Fruit fly (Drosophila melanogaster): ENCODE results near the gene Ubc2.
A peak's percentile ranks its signal among the peaks of the same experiment; 100 is the strongest.

Gene Ubc2

DNA sequence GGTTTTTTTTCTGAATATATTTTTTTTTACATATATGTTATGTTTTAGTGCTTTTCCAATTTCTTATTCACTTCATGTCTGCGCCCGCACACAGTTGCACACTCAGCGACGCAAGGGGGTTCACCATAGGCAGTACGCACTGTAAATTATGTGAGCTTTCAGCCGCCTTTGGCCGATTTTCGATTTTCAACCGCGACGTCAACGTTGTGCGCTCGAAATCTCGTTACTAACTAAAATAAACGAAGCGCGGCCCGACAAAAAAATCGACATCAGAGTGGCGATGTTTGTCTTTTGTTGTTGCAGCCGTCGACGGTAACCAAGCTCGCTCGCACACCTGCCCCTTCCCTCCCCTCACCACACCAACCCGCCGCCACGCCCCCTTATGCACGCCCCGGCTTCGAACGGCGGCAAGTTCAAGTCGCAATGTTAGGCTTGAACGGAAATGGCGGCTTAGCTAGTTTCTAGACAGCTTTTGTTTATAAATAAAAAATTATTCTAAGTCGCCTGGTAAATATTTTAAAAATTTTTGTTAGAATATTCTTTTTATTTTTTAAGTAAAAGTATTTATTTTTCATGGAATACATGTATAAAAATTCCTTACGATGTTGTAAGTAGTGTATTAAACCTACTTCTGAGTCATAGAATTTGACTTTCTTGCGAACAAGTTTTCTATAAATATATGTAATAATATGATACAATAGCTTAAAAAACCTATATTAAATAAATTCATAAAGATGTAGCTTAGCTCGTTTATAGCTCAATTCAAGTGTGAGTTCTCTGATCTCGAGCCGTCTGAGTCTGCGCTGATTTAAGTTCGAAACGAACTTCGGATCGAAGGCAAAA, 33.3 kb upstream of the Ubc2 start, which contains the start of gene CG31869 (continued):
- no peak for TF ChIP-seq slou (GFP tag; optimal IDR thresholded peaks at IDR 0.05)
- TF ChIP-seq Sry-δ (GFP tag; optimal IDR thresholded peaks at IDR 0.05) = no peak
- TF ChIP-seq ind (GFP tag; optimal IDR thresholded peaks at IDR 0.05) = peak; percentile 3
- TF ChIP-seq CG2678 (tag; optimal IDR thresholded peaks at IDR 0.05) = no peak
- TF ChIP-seq Dll (GFP tag; IDR thresholded peaks at IDR 0.05; ENCODE audit: partially characterized antibody) = no peak
- no peak for TF ChIP-seq CG6175 (GFP tag; IDR thresholded peaks at IDR 0.05)
- peak; percentile 18; the same call in 1 of the 2 replicates for TF ChIP-seq CG31441 (GFP tag; IDR thresholded peaks at IDR 0.05)
- TF ChIP-seq CG8281 (tag; optimal IDR thresholded peaks at IDR 0.05) = no peak
- TF ChIP-seq pho (GFP tag; optimal IDR thresholded peaks at IDR 0.05) = no peak
- no peak for TF ChIP-seq HLH4C (GFP tag; IDR thresholded peaks at IDR 0.05; ENCODE audit: partially characterized antibody)
- no peak for TF ChIP-seq CG18599 (GFP tag; optimal IDR thresholded peaks at IDR 0.05)
- TF ChIP-seq gt (GFP tag; IDR thresholded peaks at IDR 0.05) = no peak
- no peak for TF ChIP-seq CoRest (tag; optimal IDR thresholded peaks at IDR 0.05)
- TF ChIP-seq CG7987 (GFP tag; optimal IDR thresholded peaks at IDR 0.05) = no peak
- TF ChIP-seq CG9609 (GFP tag; optimal IDR thresholded peaks at IDR 0.05) = no peak
- TF ChIP-seq CG12104 (GFP tag; optimal IDR thresholded peaks at IDR 0.05) = no peak
- no peak for TF ChIP-seq ab (GFP tag; optimal IDR thresholded peaks at IDR 0.05)
- TF ChIP-seq Camta (GFP tag; optimal IDR thresholded peaks at IDR 0.05) = no peak
- TF ChIP-seq ci (GFP tag; IDR thresholded peaks at IDR 0.05) = peak; percentile 9; the same call in 1 of the 3 replicates
- TF ChIP-seq gfzf (GFP tag; optimal IDR thresholded peaks at IDR 0.05) = no peak
- no peak for TF ChIP-seq CG17328 (GFP tag; IDR thresholded peaks at IDR 0.05)
- TF ChIP-seq CG17802 (tag; optimal IDR thresholded peaks at IDR 0.05) = no peak
- no peak for TF ChIP-seq Atf6 (GFP tag; IDR thresholded peaks at IDR 0.05)
- TF ChIP-seq Lhr (GFP tag; optimal IDR thresholded peaks at IDR 0.05) = no peak
- TF ChIP-seq CG6683 (GFP tag; optimal IDR thresholded peaks at IDR 0.05) = no peak
- TF ChIP-seq unc-4 (GFP tag; IDR thresholded peaks at IDR 0.05; ENCODE audit: partially characterized antibody) = no peak
- TF ChIP-seq CG34376 (GFP tag; optimal IDR thresholded peaks at IDR 0.05) = no peak
- no peak for TF ChIP-seq CG15601 (tag; optimal IDR thresholded peaks at IDR 0.05)
- TF ChIP-seq odd (GFP tag; optimal IDR thresholded peaks at IDR 0.05) = no peak
- TF ChIP-seq Nf-YC (tag; optimal IDR thresholded peaks at IDR 0.05) = no peak
- no peak for TF ChIP-seq nmo (GFP tag; optimal IDR thresholded peaks at IDR 0.05)
- TF ChIP-seq CG7271 (tag; optimal IDR thresholded peaks at IDR 0.05) = no peak
- no peak for TF ChIP-seq cwo (GFP tag; optimal IDR thresholded peaks at IDR 0.05)
- no peak for TF ChIP-seq gsb-n (tag; optimal IDR thresholded peaks at IDR 0.05)
- TF ChIP-seq CG4617 (GFP tag; optimal IDR thresholded peaks at IDR 0.05; ENCODE audit: borderline replicate concordance) = no peak
- TF ChIP-seq trem (tag; optimal IDR thresholded peaks at IDR 0.05) = no peak
- TF ChIP-seq Hmr (GFP tag; optimal IDR thresholded peaks at IDR 0.05) = no peak
- no peak for TF ChIP-seq sim (GFP tag; IDR thresholded peaks at IDR 0.05)
- no peak for TF ChIP-seq CG18764 (GFP tag; optimal IDR thresholded peaks at IDR 0.05)
- no peak for TF ChIP-seq Hr3 (GFP tag; optimal IDR thresholded peaks at IDR 0.05)
- TF ChIP-seq ftz-f1 (GFP tag; optimal IDR thresholded peaks at IDR 0.05) = no peak
- no peak for TF ChIP-seq D (optimal IDR thresholded peaks at IDR 0.05)
- TF ChIP-seq D (GFP tag; optimal IDR thresholded peaks at IDR 0.05) = no peak
- TF ChIP-seq Elba2 (GFP tag; optimal IDR thresholded peaks at IDR 0.05) = no peak
- no peak for TF ChIP-seq CG31365 (tag; optimal IDR thresholded peaks at IDR 0.05)
- no peak for TF ChIP-seq CG11696 (GFP tag; IDR thresholded peaks at IDR 0.05)
- TF ChIP-seq phol (tag; optimal IDR thresholded peaks at IDR 0.05) = no peak
- TF ChIP-seq jigr1 (GFP tag; IDR thresholded peaks at IDR 0.05) = no peak
- TF ChIP-seq fd3F (GFP tag; optimal IDR thresholded peaks at IDR 0.05) = no peak

Data from whole organism, embryonic.